Fruit fly (Drosophila melanogaster): Measurements from ENCODE around the gene CG33920.

Gene CG33920

DNA sequence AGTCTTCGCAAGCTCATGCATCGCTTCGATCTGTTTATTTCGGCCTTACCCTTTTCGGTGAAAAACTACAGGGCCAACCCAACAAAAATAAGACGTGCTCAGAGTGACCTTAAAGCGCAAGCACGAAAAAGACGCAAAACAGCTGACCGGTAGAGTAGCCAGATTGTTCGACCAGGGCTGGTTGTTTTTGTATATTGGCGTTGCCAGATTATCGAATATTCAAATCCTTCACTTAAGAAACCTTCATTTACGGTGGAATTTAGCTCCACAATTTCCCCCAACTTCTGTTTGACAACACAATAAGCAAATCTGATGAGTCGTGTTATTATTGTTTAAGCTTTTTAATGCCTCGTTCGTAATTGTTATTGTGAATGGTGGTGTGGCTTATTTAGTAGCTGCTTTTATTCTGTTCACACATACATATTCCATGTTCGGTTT lies 8.9 kb upstream of the CG33920 start, which contains the start of gene Chchd3:
Gene Chchd3, minus strand, starts transcription at position 132 of the 438 bp plus-strand sequence.
- TF ChIP-seq psq (optimal IDR thresholded peaks at IDR 0.05): no peak
- TF ChIP-seq Myc (optimal IDR thresholded peaks at IDR 0.05): no peak
- TF ChIP-seq insv (optimal IDR thresholded peaks at IDR 0.05): no peak
- no peak for TF ChIP-seq ttk (optimal IDR thresholded peaks at IDR 0.05)
- no peak for TF ChIP-seq Sin3A (optimal IDR thresholded peaks at IDR 0.05)

DNA sequence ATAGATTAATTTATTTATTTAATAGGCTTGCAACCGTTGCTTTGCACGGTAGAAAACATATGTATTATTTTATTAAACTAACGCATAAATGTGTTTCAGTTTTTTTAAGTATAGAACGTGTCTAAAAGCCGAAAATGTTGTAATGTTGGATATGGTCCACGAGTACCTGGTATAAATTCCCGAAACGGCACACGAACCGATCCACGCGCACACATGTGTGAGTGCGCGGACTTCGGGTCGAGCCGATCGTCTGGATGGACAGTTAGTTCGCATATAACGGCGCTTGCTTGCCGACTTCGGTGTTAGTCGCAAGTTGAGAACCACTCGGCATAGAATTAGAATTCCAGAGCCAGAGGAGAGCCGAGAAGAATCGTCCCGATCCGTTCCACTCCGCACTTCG lies 3.7 kb upstream of the CG33920 start, which contains the start of gene Alp4:
Gene Alp4, plus strand, starts transcription at position 301 of the 400 bp plus-strand sequence.
- no peak for TF ChIP-seq psq (optimal IDR thresholded peaks at IDR 0.05)
- TF ChIP-seq h (optimal IDR thresholded peaks at IDR 0.05): no peak
- TF ChIP-seq insv (optimal IDR thresholded peaks at IDR 0.05): no peak
- no peak for TF ChIP-seq Sin3A (optimal IDR thresholded peaks at IDR 0.05)
- no peak for TF ChIP-seq Myc (optimal IDR thresholded peaks at IDR 0.05)
- TF ChIP-seq ttk (optimal IDR thresholded peaks at IDR 0.05): no peak

DNA sequence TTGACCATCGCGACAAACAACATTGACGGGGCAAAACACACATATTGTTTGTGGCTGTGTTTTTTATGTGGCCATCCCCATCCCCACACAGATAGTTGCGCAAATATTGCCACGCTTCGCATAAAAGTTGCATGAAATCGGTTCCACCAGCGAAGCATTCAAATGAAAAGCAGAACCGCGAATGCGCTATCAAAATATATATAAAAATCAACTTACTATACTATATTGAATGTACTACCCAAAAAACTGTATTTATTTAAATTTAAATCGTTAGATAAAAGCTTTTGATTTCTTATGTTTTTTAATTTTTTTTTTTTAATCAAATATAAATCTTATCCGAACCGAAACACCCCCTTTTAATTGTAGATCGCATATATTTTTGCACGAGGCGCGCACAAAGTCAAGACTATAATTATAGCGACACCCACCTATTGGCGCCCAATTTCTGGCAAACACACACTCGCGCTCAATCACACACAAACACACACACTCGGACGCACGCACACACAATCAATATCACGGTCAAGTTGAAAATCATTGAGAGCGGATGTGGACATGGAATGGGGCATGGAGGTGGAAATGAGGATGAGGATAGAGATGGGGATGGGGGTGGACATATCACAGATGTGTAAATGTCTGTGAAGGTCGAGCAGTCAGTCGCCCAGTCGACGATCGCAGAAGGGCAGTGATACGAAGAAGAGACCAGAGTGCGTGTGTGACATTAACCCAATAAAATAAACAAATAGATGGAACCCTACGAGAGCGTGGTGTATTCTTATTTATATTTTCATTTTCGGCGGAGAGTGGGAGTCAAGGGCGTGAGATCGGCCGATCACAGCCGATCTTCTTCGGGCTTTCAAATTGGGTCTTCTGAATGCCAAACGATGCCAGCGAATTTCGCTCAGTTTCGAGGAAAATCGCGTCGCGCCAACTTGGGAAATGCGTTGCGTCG lies 6.2 kb downstream of the CG33920 start, which contains the start of gene CanA1:
Gene CanA1, plus strand, starts transcription at position 902 of the 952 bp plus-strand sequence.
- TF ChIP-seq Myc (optimal IDR thresholded peaks at IDR 0.05) (no peak), ttk (optimal IDR thresholded peaks at IDR 0.05) (no peak), insv (optimal IDR thresholded peaks at IDR 0.05) (no peak), Sin3A (optimal IDR thresholded peaks at IDR 0.05) (no peak), psq (optimal IDR thresholded peaks at IDR 0.05) (no peak), h (optimal IDR thresholded peaks at IDR 0.05) (no peak)

DNA sequence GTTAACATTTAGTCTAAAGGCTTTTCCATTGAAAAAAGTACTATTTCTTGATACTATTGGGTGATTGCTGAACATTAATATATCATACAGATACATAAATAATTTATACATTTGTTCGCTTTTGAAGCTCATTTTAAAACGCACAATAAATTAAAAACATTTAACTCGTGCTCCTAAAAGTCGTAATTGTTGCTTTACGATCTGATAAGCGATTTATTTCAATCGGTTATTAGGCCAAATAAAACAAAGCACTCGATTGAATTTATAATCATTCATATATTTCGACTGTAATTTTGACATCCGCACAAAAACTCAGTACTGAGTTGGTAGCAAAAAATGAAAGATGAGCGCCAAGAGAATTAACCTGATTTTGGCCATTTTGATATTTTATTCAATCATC lies 9.9 kb downstream of the CG33920 start, which contains the start of gene CG33773:
Gene CG33773, plus strand, starts transcription at position 301 of the 400 bp plus-strand sequence.
- TF ChIP-seq insv (optimal IDR thresholded peaks at IDR 0.05) (no peak), h (optimal IDR thresholded peaks at IDR 0.05) (no peak), ttk (optimal IDR thresholded peaks at IDR 0.05) (no peak), Sin3A (optimal IDR thresholded peaks at IDR 0.05) (no peak), psq (optimal IDR thresholded peaks at IDR 0.05) (no peak), Myc (optimal IDR thresholded peaks at IDR 0.05) (no peak)

DNA sequence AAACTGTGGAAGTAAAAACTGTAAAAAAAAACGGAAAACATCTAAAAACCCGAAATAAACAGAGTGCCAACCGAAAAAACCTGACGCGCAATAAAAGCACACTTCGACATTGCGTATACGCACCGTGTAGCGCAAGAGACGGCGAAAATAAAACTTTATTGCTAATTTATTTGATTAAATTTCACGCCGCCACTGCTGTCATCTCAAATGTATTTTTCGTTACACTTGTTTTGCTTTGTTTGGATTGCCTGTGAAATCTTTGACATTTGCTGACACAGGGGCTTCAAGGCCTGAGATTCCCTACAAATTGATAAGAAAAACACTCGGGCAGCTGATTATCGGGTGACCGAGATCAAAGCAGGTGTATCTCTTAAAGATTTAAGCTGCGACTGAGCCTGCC lies 24.1 kb downstream of the CG33920 start:
- TF ChIP-seq psq (optimal IDR thresholded peaks at IDR 0.05): no peak
- no peak for TF ChIP-seq insv (optimal IDR thresholded peaks at IDR 0.05)
- TF ChIP-seq Myc (optimal IDR thresholded peaks at IDR 0.05): no peak
- TF ChIP-seq ttk (optimal IDR thresholded peaks at IDR 0.05): no peak

DNA sequence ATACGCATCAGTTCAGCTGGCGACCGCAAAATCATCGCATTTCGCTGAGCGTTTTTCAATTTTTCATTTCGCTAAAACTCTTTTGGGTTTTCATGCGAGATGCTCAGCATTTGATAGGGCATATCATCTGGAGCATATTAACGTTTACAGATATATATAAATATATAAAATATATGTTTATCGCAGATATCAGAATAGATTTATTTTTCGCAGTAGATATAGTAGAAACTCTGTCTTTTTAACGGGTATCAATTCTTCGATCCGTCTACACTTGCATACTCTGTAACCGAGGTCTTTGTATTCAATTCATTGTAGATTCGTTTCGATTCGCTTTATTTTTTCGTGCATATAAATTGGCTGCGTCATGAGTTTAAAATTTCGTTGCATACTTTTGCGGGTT lies 25.2 kb downstream of the CG33920 start:
- TF ChIP-seq ttk (optimal IDR thresholded peaks at IDR 0.05) (no peak), psq (optimal IDR thresholded peaks at IDR 0.05) (no peak), h (optimal IDR thresholded peaks at IDR 0.05) (no peak), Sin3A (optimal IDR thresholded peaks at IDR 0.05) (no peak), Myc (optimal IDR thresholded peaks at IDR 0.05) (no peak), insv (optimal IDR thresholded peaks at IDR 0.05) (no peak)

DNA sequence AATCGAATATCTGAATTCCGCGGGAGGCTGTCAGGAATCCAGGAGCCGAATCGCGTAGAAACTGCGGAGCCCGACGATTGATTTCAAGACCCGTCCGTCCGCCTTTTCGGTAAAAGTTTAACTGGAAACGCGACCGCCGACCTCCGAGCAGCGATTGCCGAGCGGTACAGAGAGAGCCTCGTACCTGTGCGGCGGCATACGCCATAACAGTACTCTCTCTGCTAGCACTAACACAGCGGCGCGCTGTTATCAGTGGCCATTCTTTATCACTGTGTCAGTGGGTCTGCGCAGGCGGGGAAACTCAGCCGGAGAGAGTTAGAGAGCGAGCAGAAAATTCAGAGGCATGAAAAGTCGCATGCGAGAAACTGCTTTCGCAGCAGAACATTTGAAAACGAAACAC lies 28.2 kb downstream of the CG33920 start, which contains the start of gene 5-HT7:
Gene 5-HT7, minus strand, starts transcription at position 161 of the 400 bp plus-strand sequence.
- no peak for TF ChIP-seq Sin3A (optimal IDR thresholded peaks at IDR 0.05)
- TF ChIP-seq insv (optimal IDR thresholded peaks at IDR 0.05): no peak
- TF ChIP-seq ttk (optimal IDR thresholded peaks at IDR 0.05): no peak
- TF ChIP-seq psq (optimal IDR thresholded peaks at IDR 0.05): no peak

DNA sequence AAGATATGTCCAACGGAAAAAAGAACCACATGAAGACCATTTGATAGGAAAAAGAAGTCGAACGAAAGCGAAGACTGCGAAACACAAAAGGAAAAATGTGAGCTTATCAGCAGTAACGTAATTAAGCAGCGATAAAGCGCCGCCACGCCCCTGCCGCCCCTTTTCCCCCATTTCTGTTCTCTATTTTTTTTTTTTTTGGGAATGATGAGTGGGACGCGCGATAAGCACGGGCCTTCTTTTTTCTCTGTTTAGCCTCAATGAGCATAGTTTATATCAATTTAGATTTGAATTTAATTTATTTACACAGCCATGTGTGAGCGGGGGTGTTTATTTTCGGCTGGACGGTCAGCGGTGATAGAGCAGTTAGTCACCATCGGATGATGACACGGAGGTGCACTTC lies 34.8 kb downstream of the CG33920 start:
- TF ChIP-seq psq (optimal IDR thresholded peaks at IDR 0.05): no peak
- no peak for TF ChIP-seq h (optimal IDR thresholded peaks at IDR 0.05)
- TF ChIP-seq Sin3A (optimal IDR thresholded peaks at IDR 0.05): no peak
- TF ChIP-seq ttk (optimal IDR thresholded peaks at IDR 0.05): no peak
- TF ChIP-seq Myc (optimal IDR thresholded peaks at IDR 0.05): no peak
- no peak for TF ChIP-seq insv (optimal IDR thresholded peaks at IDR 0.05)

DNA sequence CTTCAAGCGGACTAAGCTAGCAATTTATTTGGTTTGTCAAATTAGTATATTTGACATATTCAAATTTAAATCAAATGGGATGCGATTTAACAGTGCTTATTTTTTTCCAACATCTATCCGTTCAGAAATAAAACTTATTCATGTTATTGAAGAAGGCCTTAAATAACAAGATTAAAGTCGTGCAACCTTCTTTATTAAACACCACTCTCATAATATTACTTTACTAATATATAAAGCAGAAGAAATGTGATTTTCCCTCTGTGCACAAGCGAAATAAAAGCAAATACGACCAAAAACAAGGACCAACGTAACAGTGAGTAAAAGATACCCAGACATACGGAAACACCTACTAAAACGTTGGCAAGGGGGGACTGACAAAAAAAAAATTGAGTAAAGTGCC lies 38.3 kb downstream of the CG33920 start:
- TF ChIP-seq h (optimal IDR thresholded peaks at IDR 0.05) (no peak), insv (optimal IDR thresholded peaks at IDR 0.05) (no peak), Myc (optimal IDR thresholded peaks at IDR 0.05) (no peak), psq (optimal IDR thresholded peaks at IDR 0.05) (no peak), Sin3A (optimal IDR thresholded peaks at IDR 0.05) (no peak), ttk (optimal IDR thresholded peaks at IDR 0.05) (no peak)
